Fruit fly (Drosophila melanogaster) whole organism, prepupa: Measurements from ENCODE around the gene Gdap1.
A peak's percentile ranks its signal among the peaks of the same experiment; 100 is the strongest.

ENCODE experiments used
- Blimp-1 ChIP-seq: fragments of 200-800 bp; sonication (Bioruptor generic); optimal IDR thresholded peaks from 3 replicates; lab custom pipeline; 2017; ENCODE audit warnings: missing biosample characterization, missing genetic modification characterization, mild to moderate bottlenecking, moderate library complexity, missing genetic modification reagents
- CG10631 ChIP-seq: fragments of 200-800 bp; sonication (Bioruptor generic); optimal IDR thresholded peaks from 2 replicates; lab custom pipeline; 2016; ENCODE audit warnings: missing biosample characterization, missing genetic modification characterization
- CG11294 ChIP-seq: fragments of 200-800 bp; sonication (Bioruptor generic); IDR thresholded peaks from 2 replicates; pipeline ENCODE4 v1.3.6; 2022; ENCODE audit warnings: missing biosample characterization, missing genetic modification characterization
- CG32006 ChIP-seq: fragments of 200-800 bp; sonication (Bioruptor generic); optimal IDR thresholded peaks from 3 replicates; lab custom pipeline; 2017; ENCODE audit warnings: missing biosample characterization, mild to moderate bottlenecking, missing genetic modification characterization
- CG6276 ChIP-seq: fragments of 200-800 bp; sonication (Bioruptor generic); optimal IDR thresholded peaks from 2 replicates; lab custom pipeline; 2017; ENCODE audit warnings: missing biosample characterization, mild to moderate bottlenecking, missing genetic modification characterization
- CG6854 ChIP-seq: fragments of 200-800 bp; sonication (Bioruptor generic); optimal IDR thresholded peaks from 2 replicates; lab custom pipeline; 2017; ENCODE audit warnings: missing biosample characterization, mild to moderate bottlenecking, missing genetic modification characterization
- CG8119 ChIP-seq: fragments of 200-800 bp; sonication (Bioruptor generic); IDR thresholded peaks from 3 replicates; pipeline ENCODE4 v1.3.6; 2022; ENCODE audit warnings: missing biosample characterization, missing genetic modification characterization
- CG8632 ChIP-seq: fragments of 200-800 bp; sonication (Bioruptor generic); optimal IDR thresholded peaks from 3 replicates; lab custom pipeline; 2016; ENCODE audit warnings: missing biosample characterization, missing genetic modification characterization
- Eip75B ChIP-seq: fragments of 200-800 bp; sonication (Bioruptor generic); optimal IDR thresholded peaks from 3 replicates; lab custom pipeline; 2016; ENCODE audit warnings: missing biosample characterization, missing genetic modification characterization
- Hr38 ChIP-seq: sonication (Bioruptor generic); optimal IDR thresholded peaks from 2 replicates; lab custom pipeline; 2016; ENCODE audit warnings: missing biosample characterization, missing genetic modification characterization
- Hr39 ChIP-seq: fragments of 200-800 bp; sonication (Bioruptor generic); optimal IDR thresholded peaks from 2 replicates; lab custom pipeline; 2016; ENCODE audit warnings: missing biosample characterization, missing genetic modification characterization
- Met ChIP-seq: fragments of 200-800 bp; sonication (Bioruptor generic); optimal IDR thresholded peaks from 3 replicates; lab custom pipeline; 2016; ENCODE audit warnings: missing biosample characterization, missing genetic modification characterization
- Sox102F ChIP-seq: fragments of 200-800 bp; sonication (Bioruptor generic); optimal IDR thresholded peaks from 2 replicates; lab custom pipeline; 2016; ENCODE audit warnings: missing biosample characterization, mild to moderate bottlenecking, missing genetic modification characterization
- net ChIP-seq: fragments of 200-800 bp; sonication (Bioruptor generic); optimal IDR thresholded peaks from 3 replicates; lab custom pipeline; 2016; ENCODE audit warnings: missing biosample characterization, missing genetic modification characterization
- pdm3 ChIP-seq: fragments of 200-800 bp; sonication (Bioruptor generic); optimal IDR thresholded peaks from 3 replicates; lab custom pipeline; 2016; ENCODE audit warnings: missing biosample characterization, missing genetic modification characterization
- topi ChIP-seq: fragments of 200-800 bp; sonication (Bioruptor generic); optimal IDR thresholded peaks from 3 replicates; lab custom pipeline; 2016; ENCODE audit warnings: missing biosample characterization, missing genetic modification characterization
- vri ChIP-seq: fragments of 200-800 bp; sonication (Bioruptor generic); optimal IDR thresholded peaks from 3 replicates; lab custom pipeline; 2016; ENCODE audit warnings: missing biosample characterization, mild to moderate bottlenecking, missing genetic modification characterization

The Gdap1 gene

dm6 chr3L:5188402-5188801 lies 46.6 kb downstream of the Gdap1 start (continued):
- TF ChIP-seq CG10631 (GFP tag; lab: Kevin White, UChicago), result peak; percentile 33
- TF ChIP-seq pdm3 (GFP tag; lab: Kevin White, UChicago), result peak; percentile 62
- TF ChIP-seq CG8119 (GFP tag; lab: Robert Waterston, UW), result peak; percentile 63; the same call in 2 of the 3 replicates
- no peak for TF ChIP-seq CG6854 (GFP tag; lab: Kevin White, UChicago)
- no peak for TF ChIP-seq CG11294 (GFP tag; lab: Robert Waterston, UW)
- no peak for TF ChIP-seq topi (GFP tag; lab: Kevin White, UChicago)
- peak; percentile 48 for TF ChIP-seq CG6276 (GFP tag; lab: Kevin White, UChicago)
- no peak for TF ChIP-seq Blimp-1
- peak; percentile 28 for TF ChIP-seq Met
- peak; percentile 7 for TF ChIP-seq CG8632
- TF ChIP-seq Hr38 (GFP tag; lab: Kevin White, UChicago), result no peak
- peak; percentile 6 for TF ChIP-seq Sox102F (GFP tag; lab: Kevin White, UChicago)
- TF ChIP-seq net (GFP tag; lab: Kevin White, UChicago), result peak; percentile 55
- no peak for TF ChIP-seq Eip75B (GFP tag; lab: Kevin White, UChicago)
- no peak for TF ChIP-seq vri (GFP tag; lab: Kevin White, UChicago)
- peak; percentile 51 for TF ChIP-seq Hr39 (GFP tag; lab: Kevin White, UChicago)
- TF ChIP-seq CG32006 (GFP tag; lab: Kevin White, UChicago), result peak; percentile 84
